Fruit fly (Drosophila melanogaster) whole organism, prepupa: ENCODE data around the gene CG43658.

ENCODE experiments used
- CG10631 ChIP-seq: fragments of 200-800 bp; sonication (Bioruptor generic); optimal IDR thresholded peaks from 2 replicates; lab custom pipeline; 2016; ENCODE audit warnings: missing biosample characterization, missing genetic modification characterization
- CG11762 ChIP-seq: fragments of 200-800 bp; sonication (Bioruptor generic); optimal IDR thresholded peaks from 3 replicates; lab custom pipeline; 2016; ENCODE audit warnings: missing biosample characterization, missing genetic modification characterization; ENCODE audit not compliant: insufficient read depth
- CG15336 ChIP-seq: fragments of 200-800 bp; sonication (Bioruptor generic); IDR thresholded peaks from 2 replicates; pipeline ENCODE4 v1.3.6; 2022; ENCODE audit warnings: missing biosample characterization, missing genetic modification characterization
- CG16779 ChIP-seq: fragments of 200-800 bp; sonication (Bioruptor generic); optimal IDR thresholded peaks from 3 replicates; lab custom pipeline; 2017; ENCODE audit warnings: missing biosample characterization, mild to moderate bottlenecking, missing genetic modification characterization
- CG3032 ChIP-seq: fragments of 200-800 bp; optimal IDR thresholded peaks from 2 replicates; lab custom pipeline; 2019; ENCODE audit warnings: missing biosample characterization, mild to moderate bottlenecking, missing genetic modification characterization, moderate library complexity
- CG31627 ChIP-seq: fragments of 200-800 bp; sonication (Bioruptor generic); optimal IDR thresholded peaks from 3 replicates; lab custom pipeline; 2016; ENCODE audit warnings: missing biosample characterization, missing genetic modification characterization
- CG32006 ChIP-seq: fragments of 200-800 bp; sonication (Bioruptor generic); optimal IDR thresholded peaks from 3 replicates; lab custom pipeline; 2017; ENCODE audit warnings: missing biosample characterization, mild to moderate bottlenecking, missing genetic modification characterization
- CG34406 ChIP-seq: fragments of 200-800 bp; sonication (Bioruptor generic); optimal IDR thresholded peaks from 3 replicates; lab custom pipeline; 2016; ENCODE audit warnings: missing biosample characterization, missing genetic modification characterization
- CG3919 ChIP-seq: fragments of 200-800 bp; sonication (Bioruptor generic); optimal IDR thresholded peaks from 3 replicates; lab custom pipeline; 2016; ENCODE audit warnings: missing biosample characterization, missing genetic modification characterization
- CG4318 ChIP-seq: fragments of 200-800 bp; sonication (Bioruptor generic); optimal IDR thresholded peaks from 3 replicates; lab custom pipeline; 2017; ENCODE audit warnings: missing biosample characterization, mild to moderate bottlenecking, missing genetic modification characterization
- CG6163 ChIP-seq: fragments of 200-800 bp; sonication (Bioruptor generic); IDR thresholded peaks from 3 replicates; pipeline ENCODE4 v1.3.6; 2022; ENCODE audit warnings: missing biosample characterization, missing genetic modification characterization
- CG6276 ChIP-seq: fragments of 200-800 bp; sonication (Bioruptor generic); optimal IDR thresholded peaks from 2 replicates; lab custom pipeline; 2017; ENCODE audit warnings: missing biosample characterization, mild to moderate bottlenecking, missing genetic modification characterization
- CG6792 ChIP-seq: fragments of 200-800 bp; sonication (Bioruptor generic); optimal IDR thresholded peaks from 3 replicates; lab custom pipeline; 2016; ENCODE audit warnings: missing biosample characterization, missing genetic modification characterization
- CG6808 ChIP-seq: fragments of 200-800 bp; sonication (Bioruptor generic); optimal IDR thresholded peaks from 3 replicates; lab custom pipeline; 2017; ENCODE audit warnings: missing biosample characterization, missing genetic modification characterization, mild to moderate bottlenecking, moderate library complexity, missing genetic modification reagents
- CG6854 ChIP-seq: fragments of 200-800 bp; sonication (Bioruptor generic); optimal IDR thresholded peaks from 2 replicates; lab custom pipeline; 2017; ENCODE audit warnings: missing biosample characterization, mild to moderate bottlenecking, missing genetic modification characterization
- CG8119 ChIP-seq: fragments of 200-800 bp; sonication (Bioruptor generic); IDR thresholded peaks from 3 replicates; pipeline ENCODE4 v1.3.6; 2022; ENCODE audit warnings: missing biosample characterization, missing genetic modification characterization
- Eip78C ChIP-seq: fragments of 200-800 bp; sonication (Bioruptor generic); peaks from one replicate; lab custom pipeline; 2016; ENCODE audit warnings: missing biosample characterization, missing genetic modification characterization
- Ets96B ChIP-seq: fragments of 200-800 bp; optimal IDR thresholded peaks from 2 replicates; lab custom pipeline; 2019; ENCODE audit warnings: missing biosample characterization, mild to moderate bottlenecking, missing genetic modification characterization, moderate library complexity
- Gug ChIP-seq: fragments of 200-800 bp; sonication (Bioruptor generic); IDR thresholded peaks from 2 replicates; pipeline ENCODE4 v1.3.6; 2022; ENCODE audit warnings: missing biosample characterization, missing genetic modification characterization
- Hr39 ChIP-seq: fragments of 200-800 bp; sonication (Bioruptor generic); optimal IDR thresholded peaks from 2 replicates; lab custom pipeline; 2016; ENCODE audit warnings: missing biosample characterization, missing genetic modification characterization
- Hr4 ChIP-seq: fragments of 200-800 bp; sonication (Bioruptor generic); optimal IDR thresholded peaks from 3 replicates; lab custom pipeline; 2016; ENCODE audit warnings: missing biosample characterization, missing genetic modification characterization
- Lpt ChIP-seq: fragments of 200-800 bp; sonication (Bioruptor generic); optimal IDR thresholded peaks from 3 replicates; lab custom pipeline; 2016; ENCODE audit warnings: missing biosample characterization, missing genetic modification characterization
- Met ChIP-seq: fragments of 200-800 bp; sonication (Bioruptor generic); optimal IDR thresholded peaks from 3 replicates; lab custom pipeline; 2016; ENCODE audit warnings: missing biosample characterization, missing genetic modification characterization
- OdsH ChIP-seq: fragments of 200-800 bp; sonication (Bioruptor generic); optimal IDR thresholded peaks from 3 replicates; lab custom pipeline; 2016; ENCODE audit warnings: missing biosample characterization, missing genetic modification characterization
- Smox ChIP-seq: fragments of 200-800 bp; sonication (Bioruptor generic); optimal IDR thresholded peaks from 3 replicates; lab custom pipeline; 2016; ENCODE audit warnings: missing biosample characterization, missing genetic modification characterization
- Sox102F ChIP-seq: fragments of 200-800 bp; sonication (Bioruptor generic); optimal IDR thresholded peaks from 2 replicates; lab custom pipeline; 2016; ENCODE audit warnings: missing biosample characterization, mild to moderate bottlenecking, missing genetic modification characterization
- Sox14 ChIP-seq: fragments of 200-800 bp; sonication (Bioruptor generic); optimal IDR thresholded peaks from 3 replicates; lab custom pipeline; 2016; ENCODE audit warnings: missing biosample characterization, missing genetic modification characterization
- Sox15 ChIP-seq: fragments of 200-800 bp; sonication (Bioruptor generic); optimal IDR thresholded peaks from 3 replicates; lab custom pipeline; 2016; ENCODE audit warnings: missing biosample characterization, missing genetic modification characterization
- acj6 ChIP-seq: fragments of 200-800 bp; sonication (Bioruptor generic); optimal IDR thresholded peaks from 3 replicates; lab custom pipeline; 2016; ENCODE audit warnings: missing biosample characterization, missing genetic modification characterization
- cyc ChIP-seq: fragments of 200-800 bp; sonication (Bioruptor generic); optimal IDR thresholded peaks from 3 replicates; lab custom pipeline; 2016; ENCODE audit warnings: missing biosample characterization, missing genetic modification characterization
- dac ChIP-seq: fragments of 200-800 bp; sonication (Bioruptor generic); optimal IDR thresholded peaks from 2 replicates; lab custom pipeline; 2017; ENCODE audit warnings: missing biosample characterization, mild to moderate bottlenecking, missing genetic modification characterization
- eg ChIP-seq: fragments of 200-800 bp; sonication (Bioruptor generic); IDR thresholded peaks from 3 replicates; pipeline ENCODE4 v1.3.6; 2022; ENCODE audit warnings: missing biosample characterization, missing genetic modification characterization
- fd59A ChIP-seq: fragments of 200-800 bp; sonication (Bioruptor generic); optimal IDR thresholded peaks from 2 replicates; lab custom pipeline; 2017; ENCODE audit warnings: missing biosample characterization, mild to moderate bottlenecking, missing genetic modification characterization, missing genetic modification reagents
- fkh ChIP-seq: fragments of 200-800 bp; sonication (Bioruptor generic); optimal IDR thresholded peaks from 3 replicates; lab custom pipeline; 2017; ENCODE audit warnings: missing biosample characterization, mild to moderate bottlenecking, missing genetic modification characterization, moderate library complexity
- lz ChIP-seq: fragments of 200-800 bp; sonication (Bioruptor generic); optimal IDR thresholded peaks from 3 replicates; lab custom pipeline; 2016; ENCODE audit warnings: missing biosample characterization, missing genetic modification characterization
- net ChIP-seq: fragments of 200-800 bp; sonication (Bioruptor generic); optimal IDR thresholded peaks from 3 replicates; lab custom pipeline; 2016; ENCODE audit warnings: missing biosample characterization, missing genetic modification characterization
- pdm3 ChIP-seq: fragments of 200-800 bp; sonication (Bioruptor generic); optimal IDR thresholded peaks from 3 replicates; lab custom pipeline; 2016; ENCODE audit warnings: missing biosample characterization, missing genetic modification characterization
- ss ChIP-seq, 2 experiments: fragments of 200-800 bp; sonication (Bioruptor generic); optimal IDR thresholded peaks; 2 replicates in 1 of 2; 3 replicates in 1 of 2; lab custom pipeline; 2017 to 2018; ENCODE audit warnings: mild to moderate bottlenecking in 2 of 2, missing biosample characterization in 2 of 2, missing genetic modification characterization in 2 of 2, moderate library complexity in 1 of 2
- svp ChIP-seq: fragments of 200-800 bp; sonication (Bioruptor generic); peaks from one replicate; lab custom pipeline; 2016; ENCODE audit warnings: missing biosample characterization, missing genetic modification characterization
- topi ChIP-seq: fragments of 200-800 bp; sonication (Bioruptor generic); optimal IDR thresholded peaks from 3 replicates; lab custom pipeline; 2016; ENCODE audit warnings: missing biosample characterization, missing genetic modification characterization

Gene CG43658

dm6 chrX:17545580-17545979 is 15.4 kb downstream of the CG43658 start (continued):
- TF ChIP-seq acj6 (GFP tag; lab: Kevin White, UChicago): peak; percentile 24
- no peak for TF ChIP-seq CG6854
- peak; percentile 13 for TF ChIP-seq net (GFP tag; lab: Kevin White, UChicago)
- TF ChIP-seq CG6792 (GFP tag; lab: Kevin White, UChicago): peak; percentile 43
- no peak for TF ChIP-seq CG16779 (tag; lab: Kevin White, UChicago)
- TF ChIP-seq CG10631 (GFP tag; lab: Kevin White, UChicago): peak; percentile 7
- no peak for TF ChIP-seq CG11762
- no peak for TF ChIP-seq dac (GFP tag; lab: Kevin White, UChicago)
- TF ChIP-seq eg: no peak
- TF ChIP-seq Lpt (GFP tag; lab: Kevin White, UChicago): no peak
- peak; percentile 29 for TF ChIP-seq cyc (GFP tag; lab: Kevin White, UChicago)
- no peak for TF ChIP-seq CG6163 (GFP tag; lab: Robert Waterston, UW)
- TF ChIP-seq Hr4 (GFP tag; lab: Kevin White, UChicago): no peak
- TF ChIP-seq Ets96B (tag; lab: Kevin White, UChicago): no peak
- no peak for TF ChIP-seq fd59A (GFP tag; lab: Kevin White, UChicago)
- peak; percentile 69 for TF ChIP-seq CG31627 (GFP tag; lab: Kevin White, UChicago)
- no peak for TF ChIP-seq Sox15 (GFP tag; lab: Kevin White, UChicago)
- peak; percentile 66 for TF ChIP-seq Met (GFP tag; lab: Kevin White, UChicago)
- no peak for TF ChIP-seq fkh (GFP tag; lab: Kevin White, UChicago)
- TF ChIP-seq CG34406 (GFP tag; lab: Kevin White, UChicago): peak; percentile 38
- no peak for TF ChIP-seq CG32006 (GFP tag; lab: Kevin White, UChicago)
- no peak for TF ChIP-seq CG15336

dm6 chrX:17544409-17544808 is 16.6 kb downstream of the CG43658 start:
- TF ChIP-seq net (GFP tag; lab: Kevin White, UChicago): no peak
- TF ChIP-seq Hr4 (GFP tag; lab: Kevin White, UChicago): peak; percentile 47
- TF ChIP-seq CG6163 (GFP tag; lab: Robert Waterston, UW): peak; percentile 59; the same call in 2 of the 3 replicates
- TF ChIP-seq acj6 (GFP tag; lab: Kevin White, UChicago): no peak
- no peak for TF ChIP-seq CG4318
- no peak for TF ChIP-seq CG3032 (tag; lab: Kevin White, UChicago)
- no peak for TF ChIP-seq CG16779 (tag; lab: Kevin White, UChicago)
- peak; percentile 39 for TF ChIP-seq CG3919 (GFP tag; lab: Kevin White, UChicago)
- no peak for TF ChIP-seq Sox102F (GFP tag; lab: Kevin White, UChicago)
- peak; percentile 10 for TF ChIP-seq CG6276 (GFP tag; lab: Kevin White, UChicago)
- peak; percentile 7 for TF ChIP-seq topi (GFP tag; lab: Kevin White, UChicago)
- TF ChIP-seq CG32006 (GFP tag; lab: Kevin White, UChicago): peak; percentile 16
- no peak for TF ChIP-seq Lpt (GFP tag; lab: Kevin White, UChicago)
- no peak for TF ChIP-seq lz (GFP tag; lab: Kevin White, UChicago)
- no peak for TF ChIP-seq pdm3
- no peak for TF ChIP-seq ss (GFP tag; optimal IDR thresholded peaks at IDR 0.05; lab: Kevin White, UChicago)
- TF ChIP-seq Eip78C (GFP tag; lab: Kevin White, UChicago): peak; percentile 74
- TF ChIP-seq CG6808 (GFP tag; lab: Kevin White, UChicago): no peak
- TF ChIP-seq Sox14: no peak
- TF ChIP-seq CG15336: peak; percentile 63
- no peak for TF ChIP-seq Smox (GFP tag; lab: Kevin White, UChicago)
- TF ChIP-seq eg: peak; percentile 61; the same call in 1 of the 3 replicates
- TF ChIP-seq OdsH (GFP tag; lab: Kevin White, UChicago): peak; percentile 12
- TF ChIP-seq svp (GFP tag; lab: Kevin White, UChicago): peak; percentile 70
- TF ChIP-seq Gug (GFP tag; lab: Robert Waterston, UW): no peak
- TF ChIP-seq dac (GFP tag; lab: Kevin White, UChicago): no peak
- peak; percentile 50; the same call in 2 of the 3 replicates for TF ChIP-seq CG8119 (GFP tag; lab: Robert Waterston, UW)
- TF ChIP-seq Hr39 (GFP tag; lab: Kevin White, UChicago): no peak
